Worm (Caenorhabditis elegans): ENCODE data around the gene epi-1.

The epi-1 gene

DNA sequence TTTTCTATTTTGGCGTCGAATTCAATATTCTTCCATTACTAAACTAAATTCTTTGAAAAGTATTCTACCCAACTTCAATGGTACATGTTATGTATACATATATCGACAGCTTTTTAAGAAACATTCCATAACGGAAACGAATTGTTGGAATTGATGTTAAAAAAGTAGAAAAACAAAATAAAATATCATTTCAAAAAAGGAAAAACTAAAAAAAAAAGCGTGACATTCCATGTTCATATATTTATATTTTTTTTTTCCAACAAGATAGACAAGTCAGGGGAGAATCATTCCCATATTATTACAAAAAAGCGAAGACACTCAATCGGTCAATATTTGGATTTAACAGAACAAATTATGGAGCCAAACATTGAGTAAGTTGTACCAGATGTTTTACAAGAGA is 38.6 kb downstream of the epi-1 start, which contains the start of gene R102.10:
R102.10 (plus strand) TSS at position 301 of the 400 bp plus-strand sequence.
- no peak for TF ChIP-seq unc-39 (tag; optimal IDR thresholded peaks at IDR 0.05)
- no peak for TF ChIP-seq nhr-76 (tag; optimal IDR thresholded peaks at IDR 0.05)
- no peak for TF ChIP-seq ama-1 (optimal IDR thresholded peaks at IDR 0.05)
- TF ChIP-seq ceh-16 (tag; optimal IDR thresholded peaks at IDR 0.05): no peak
- no peak for TF ChIP-seq ceh-82 (tag; optimal IDR thresholded peaks at IDR 0.05)
- no peak for TF ChIP-seq daf-12 (tag; optimal IDR thresholded peaks at IDR 0.05)
- TF ChIP-seq ZK546.5 (tag; optimal IDR thresholded peaks at IDR 0.05): no peak
- no peak for TF ChIP-seq nhr-67 (tag; optimal IDR thresholded peaks at IDR 0.05)
- no peak for TF ChIP-seq fkh-10 (GFP tag; optimal IDR thresholded peaks at IDR 0.05)
- no peak for TF ChIP-seq nhr-23 (tag; optimal IDR thresholded peaks at IDR 0.05)
- TF ChIP-seq ztf-11 (tag; optimal IDR thresholded peaks at IDR 0.05): no peak

DNA sequence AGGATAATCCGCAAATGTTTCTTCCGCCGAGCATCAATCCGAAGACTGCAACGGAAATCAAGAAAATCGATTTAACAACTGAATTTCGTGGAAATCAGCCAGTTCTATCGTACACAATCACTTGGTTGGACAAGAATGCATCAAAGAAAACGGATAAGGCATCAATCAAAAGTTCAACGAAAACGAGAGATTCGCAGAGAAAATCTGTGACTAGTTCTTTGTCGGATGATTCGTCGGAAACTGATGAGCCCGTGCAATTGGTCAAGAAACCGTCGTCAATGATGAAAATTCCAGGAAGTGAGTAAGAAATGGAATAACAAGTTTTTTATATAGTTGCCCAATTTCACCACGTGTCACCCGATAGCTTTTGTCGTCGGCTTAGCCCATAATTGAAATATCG is 39.5 kb downstream of the epi-1 start, which contains the start of gene R102.6:
R102.6 (minus strand) TSS at position 101 of the 400 bp plus-strand sequence.
- TF ChIP-seq tbx-2 (tag; optimal IDR thresholded peaks at IDR 0.05) (no peak), egl-27 (tag; optimal IDR thresholded peaks at IDR 0.05) (no peak), elt-2 (tag; optimal IDR thresholded peaks at IDR 0.05) (no peak), jun-1 (tag; optimal IDR thresholded peaks at IDR 0.05) (no peak), ZK546.5 (tag; optimal IDR thresholded peaks at IDR 0.05) (no peak), nhr-11 (tag; optimal IDR thresholded peaks at IDR 0.05) (no peak)

- TF ChIP-seq nhr-25 (tag; optimal IDR thresholded peaks at IDR 0.05): no peak
- TF ChIP-seq unc-62 (GFP tag; optimal IDR thresholded peaks at IDR 0.05): no peak
- no peak for TF ChIP-seq R02D3.7 (tag; optimal IDR thresholded peaks at IDR 0.05)
- TF ChIP-seq nhr-43 (tag; optimal IDR thresholded peaks at IDR 0.05; ENCODE audit: poor library complexity, severe bottlenecking): no peak
- no peak for TF ChIP-seq ztf-11 (tag; optimal IDR thresholded peaks at IDR 0.05)
- TF ChIP-seq egl-5 (tag; optimal IDR thresholded peaks at IDR 0.05): no peak
- TF ChIP-seq lsy-12 (tag; optimal IDR thresholded peaks at IDR 0.05): no peak
- no peak for TF ChIP-seq nhr-77 (tag; optimal IDR thresholded peaks at IDR 0.05)
- no peak for TF ChIP-seq ceh-82 (tag; optimal IDR thresholded peaks at IDR 0.05)
- no peak for TF ChIP-seq ceh-28 (tag; optimal IDR thresholded peaks at IDR 0.05)
- no peak for TF ChIP-seq pha-4 (tag; optimal IDR thresholded peaks at IDR 0.05)
- no peak for TF ChIP-seq ceh-9 (tag; optimal IDR thresholded peaks at IDR 0.05)
- no peak for TF ChIP-seq fkh-10 (GFP tag; optimal IDR thresholded peaks at IDR 0.05)
- no peak for TF ChIP-seq lin-15B (tag; optimal IDR thresholded peaks at IDR 0.05)
Observed at ce11 chrIV:10711729-10712128, 45.1 kb downstream of the epi-1 start, which contains the start of gene glb-21. glb-21 (minus strand) TSS chrIV:10711794.

DNA sequence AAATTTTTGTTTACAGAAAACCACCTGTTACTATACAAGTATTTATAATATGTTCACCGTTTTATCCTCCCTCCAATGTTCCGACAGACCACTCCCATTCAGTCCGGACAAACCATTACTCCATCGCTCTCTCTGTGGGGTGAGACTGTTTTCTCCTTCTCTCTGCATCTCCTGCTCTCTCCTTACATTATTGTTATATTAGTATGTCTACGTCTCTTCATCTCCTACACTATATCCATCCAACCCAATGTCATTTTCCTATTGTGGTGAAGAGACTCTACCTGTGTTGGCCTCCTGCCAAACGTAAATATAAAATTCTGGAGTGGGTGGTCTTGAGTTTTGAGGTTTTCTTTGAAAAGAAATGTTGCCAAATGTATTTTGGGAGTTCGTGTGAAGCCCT is 48.0 kb downstream of the epi-1 start:
- TF ChIP-seq pqm-1 (tag; optimal IDR thresholded peaks at IDR 0.05) (peak; percentile 7), egl-27 (tag; optimal IDR thresholded peaks at IDR 0.05) (no peak), nhr-23 (tag; optimal IDR thresholded peaks at IDR 0.05) (no peak), pha-4 (tag; optimal IDR thresholded peaks at IDR 0.05) (peak; percentile 78), elt-2 (tag; optimal IDR thresholded peaks at IDR 0.05) (peak; percentile 2)

DNA sequence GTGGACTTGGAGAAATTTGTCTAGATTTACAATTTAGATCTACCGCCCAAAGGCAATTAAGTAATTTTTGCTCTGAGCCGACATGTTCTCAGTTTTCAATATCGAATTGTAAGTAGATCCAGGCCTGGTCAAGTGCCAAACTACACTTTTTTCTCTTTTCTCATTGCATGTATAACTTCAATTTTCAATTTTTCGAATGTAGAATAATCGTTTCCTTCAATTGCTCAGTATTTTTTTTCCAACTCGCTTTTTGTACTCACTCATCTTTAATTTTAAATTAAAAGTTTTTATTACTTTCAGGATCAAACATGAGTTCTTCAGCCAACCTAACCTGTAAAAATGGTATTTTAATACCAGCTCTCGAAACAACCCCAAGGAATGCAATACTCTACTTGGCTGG is 49.7 kb downstream of the epi-1 start, which contains the start of gene ncx-3:
ncx-3 (plus strand) TSS at position 301 of the 400 bp plus-strand sequence.
- TF ChIP-seq lsy-12 (tag; optimal IDR thresholded peaks at IDR 0.05) (no peak), nhr-76 (tag; optimal IDR thresholded peaks at IDR 0.05) (no peak), lin-15B (tag; optimal IDR thresholded peaks at IDR 0.05) (no peak), mml-1 (tag; optimal IDR thresholded peaks at IDR 0.05) (no peak), lin-39 (tag; optimal IDR thresholded peaks at IDR 0.05) (no peak), egl-5 (tag; optimal IDR thresholded peaks at IDR 0.05) (no peak), pha-4 (tag; optimal IDR thresholded peaks at IDR 0.05) (no peak), fkh-2 (tag; optimal IDR thresholded peaks at IDR 0.05) (no peak), elt-2 (tag; optimal IDR thresholded peaks at IDR 0.05) (no peak), zag-1 (tag; optimal IDR thresholded peaks at IDR 0.05) (no peak), ama-1 (optimal IDR thresholded peaks at IDR 0.05) (no peak), ceh-82 (tag; optimal IDR thresholded peaks at IDR 0.05) (no peak), mdl-1 (tag; optimal IDR thresholded peaks at IDR 0.05) (no peak), ceh-28 (tag; optimal IDR thresholded peaks at IDR 0.05) (no peak), fos-1 (tag; optimal IDR thresholded peaks at IDR 0.05) (no peak), elt-3 (tag; optimal IDR thresholded peaks at IDR 0.05) (no peak), nhr-77 (tag; optimal IDR thresholded peaks at IDR 0.05) (no peak)
